Worm (Caenorhabditis elegans): ENCODE results near the gene M03D4.4.

DNA sequence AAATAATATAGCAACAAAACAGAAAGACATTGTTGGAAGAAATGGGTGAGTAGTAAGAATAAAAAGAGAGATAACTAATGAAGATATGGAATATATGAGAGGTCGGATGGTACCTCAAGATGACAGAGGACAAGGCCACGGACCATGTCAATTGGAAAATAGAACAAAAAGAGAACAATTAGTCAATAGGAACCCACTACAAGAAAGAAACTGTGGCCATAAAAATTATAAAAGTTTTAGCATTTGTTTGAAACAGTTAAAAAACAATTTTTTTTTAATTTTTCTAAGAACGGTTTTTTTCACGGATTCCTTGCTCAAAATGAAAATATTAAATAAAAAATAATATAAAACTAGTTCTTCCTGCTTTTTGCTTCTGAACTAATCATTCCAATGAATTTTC lies 51.0 kb downstream of the M03D4.4 start, which contains the start of gene cpg-20:
- TF ChIP-seq mls-2 (tag; optimal IDR thresholded peaks at IDR 0.05) (no peak), snpc-4 (tag; optimal IDR thresholded peaks at IDR 0.05) (no peak), ces-1 (GFP tag; optimal IDR thresholded peaks at IDR 0.05) (no peak), bed-3 (GFP tag; optimal IDR thresholded peaks at IDR 0.05) (no peak), lsy-2 (tag; optimal IDR thresholded peaks at IDR 0.05) (no peak), nhr-12 (tag; optimal IDR thresholded peaks at IDR 0.05) (no peak)
